Worm (Caenorhabditis elegans) whole organism, young adult: ENCODE measurements around the gene T04A6.2.

ENCODE experiments used
- B0035.1 ChIP-seq: sonication (generic microtip); optimal IDR thresholded peaks from 2 replicates; lab custom pipeline; 2016; ENCODE audit warnings: missing genetic modification characterization, mild to moderate bottlenecking, missing compliant biosample characterization, missing genotype, missing genetic modification reagents
- cebp-1 ChIP-seq, 2 experiments: fragments of 200-800 bp in 1 of 2; sonication (Bioruptor generic) in 1 of 2; sonication (generic microtip) in 1 of 2; IDR thresholded peaks in 1 of 2; optimal IDR thresholded peaks in 1 of 2; 2 replicates each; pipeline versions ENCODE4 v1.3.6 to Lab custom; 2017 to 2022; ENCODE audit warnings: missing compliant biosample characterization in 2 of 2, missing genetic modification characterization in 2 of 2, mild to moderate bottlenecking in 1 of 2, missing genetic modification reagents in 1 of 2, moderate library complexity in 1 of 2
- hlh-26 ChIP-seq: fragments of 200-800 bp; sonication (Bioruptor generic); conservative IDR thresholded peaks from 2 replicates; pipeline ENCODE4 v1.3.6; 2022; ENCODE audit warnings: missing genetic modification reagents, missing genetic modification characterization, missing compliant biosample characterization
- snpc-4 ChIP-seq, 5 experiments: fragments of 150-350 bp in 1 of 5; sonication (generic microtip) in 4 of 5; optimal IDR thresholded peaks; 2 replicates each; lab custom pipeline; 2014 to 2018; ENCODE audit warnings: missing genetic modification characterization in 5 of 5, missing biosample characterization in 3 of 5, antibody characterized with exemption in 2 of 5, mild to moderate bottlenecking in 2 of 5, missing compliant biosample characterization in 2 of 5, missing genotype in 2 of 5, moderate library complexity in 2 of 5, missing genetic modification reagents in 1 of 5

- no peak for TF ChIP-seq snpc-4 (GFP tag; optimal IDR thresholded peaks at IDR 0.05; lab: Kevin White, UChicago)
- peak in 2 of 4 experiments; percentile 27 to 75 for TF ChIP-seq snpc-4 (tag; optimal IDR thresholded peaks at IDR 0.05; lab: Kevin White, UChicago)
- TF ChIP-seq hlh-26 (GFP tag; lab: Robert Waterston, UW): no peak
- TF ChIP-seq cebp-1 (GFP tag; IDR thresholded peaks at IDR 0.05; lab: Robert Waterston, UW): no peak
- peak; percentile 72 for TF ChIP-seq cebp-1 (tag; optimal IDR thresholded peaks at IDR 0.05; lab: Kevin White, UChicago)
- TF ChIP-seq B0035.1 (tag; lab: Kevin White, UChicago): no peak
Observed at ce11 chrIII:7572781-7573400, 41.7 kb upstream of the T04A6.2 start, which contains the start of the genes rpl-9 and lpd-7.
